Worm (Caenorhabditis elegans) whole organism, L4/young adult: ENCODE data around the gene fbxa-176.
"Not testable (repeated sequence)": the region's sequence is repeated elsewhere in the genome, so short reads cannot be mapped to it uniquely, and the experiment has no call there.

Experiments
- W03F9.2 ChIP-seq: fragments of 150-350 bp; optimal IDR thresholded peaks from 2 replicates; lab custom pipeline; 2014; ENCODE audit warnings: missing biosample characterization, missing genetic modification characterization
- dao-5 ChIP-seq: sonication (generic microtip); optimal IDR thresholded peaks from 2 replicates; lab custom pipeline; 2016; ENCODE audit warnings: missing genotype, missing genetic modification characterization, moderate library complexity, missing compliant biosample characterization
- him-1 ChIP-seq: sonication (generic microtip); optimal IDR thresholded peaks from 2 replicates; lab custom pipeline; 2016; ENCODE audit warnings: missing genotype, missing genetic modification reagents, missing genetic modification characterization, missing compliant biosample characterization

The fbxa-176 gene

ce11 chrV:17539289-17539688 is 10.2 kb upstream of the fbxa-176 start:
- TF ChIP-seq him-1 (tag; lab: Kevin White, UChicago), result no peak
- no peak for TF ChIP-seq W03F9.2
- TF ChIP-seq dao-5 (tag; lab: Kevin White, UChicago), result no peak

- TF ChIP-seq W03F9.2 (no peak), him-1 (tag; lab: Kevin White, UChicago) (no peak), dao-5 (tag; lab: Kevin White, UChicago) (no peak)
These were observed 9.2 kb upstream of the fbxa-176 start, which contains the start of gene srz-25 for ce11 chrV:17540295-17540694. Gene srz-25 (plus strand): TSS chrV:17540595.

- TF ChIP-seq dao-5 (tag; lab: Kevin White, UChicago) (no peak), W03F9.2 (no peak), him-1 (tag; lab: Kevin White, UChicago) (no peak)
These were observed 7.2 kb upstream of the fbxa-176 start for ce11 chrV:17542304-17542703.

- TF ChIP-seq him-1 (tag; lab: Kevin White, UChicago) (no peak), dao-5 (tag; lab: Kevin White, UChicago) (no peak), W03F9.2 (no peak)
These were observed 2.5 kb upstream of the fbxa-176 start for ce11 chrV:17546931-17547330.

ce11 chrV:17548635-17549034 is 840 bp upstream of the fbxa-176 start:
- TF ChIP-seq him-1 (tag; lab: Kevin White, UChicago) (no peak), dao-5 (tag; lab: Kevin White, UChicago) (no peak), W03F9.2 (no peak)

- no peak for TF ChIP-seq him-1 (tag; lab: Kevin White, UChicago)
- no peak for TF ChIP-seq dao-5 (tag; lab: Kevin White, UChicago)
- TF ChIP-seq W03F9.2, result no peak
These were observed 1.9 kb downstream of the fbxa-176 start for ce11 chrV:17551396-17551795.

- TF ChIP-seq dao-5 (tag; lab: Kevin White, UChicago) (no peak), him-1 (tag; lab: Kevin White, UChicago) (no peak), W03F9.2 (no peak)
These were observed 3.3 kb downstream of the fbxa-176 start, which contains the start of gene C38D9.8 for ce11 chrV:17552759-17553158. Gene C38D9.8 (minus strand): TSS chrV:17552859.

ce11 chrV:17558377-17558776 is 8.9 kb downstream of the fbxa-176 start, which contains the start of gene fbxa-174:
Gene fbxa-174 (minus strand): TSS chrV:17558477.
- no peak for TF ChIP-seq dao-5 (tag; lab: Kevin White, UChicago)
- no peak for TF ChIP-seq him-1 (tag; lab: Kevin White, UChicago)
- TF ChIP-seq W03F9.2, result no peak

- no peak for TF ChIP-seq him-1 (tag; lab: Kevin White, UChicago)
- TF ChIP-seq W03F9.2, result no peak
- TF ChIP-seq dao-5 (tag; lab: Kevin White, UChicago), result no peak
These were observed 9.5 kb downstream of the fbxa-176 start, which contains the start of gene fbxa-172 for ce11 chrV:17558946-17559345. Gene fbxa-172 (plus strand): TSS chrV:17559246.

ce11 chrV:17565903-17566302 is 16.4 kb downstream of the fbxa-176 start, which contains the start of gene fbxa-171:
Gene fbxa-171 (minus strand): TSS chrV:17566003.
- TF ChIP-seq dao-5 (tag; lab: Kevin White, UChicago) (no peak), him-1 (tag; lab: Kevin White, UChicago) (no peak), W03F9.2 (no peak)

- TF ChIP-seq W03F9.2 (no peak), him-1 (tag; lab: Kevin White, UChicago) (no peak), dao-5 (tag; lab: Kevin White, UChicago) (no peak)
These were observed 17.4 kb downstream of the fbxa-176 start, which contains the start of gene C38D9.2 for ce11 chrV:17566850-17567249. Gene C38D9.2 (plus strand): TSS chrV:17567150.

- TF ChIP-seq him-1 (tag; lab: Kevin White, UChicago), result no peak
- TF ChIP-seq W03F9.2, result no peak
- TF ChIP-seq dao-5 (tag; lab: Kevin White, UChicago), result no peak
These were observed 30.5 kb downstream of the fbxa-176 start for ce11 chrV:17580017-17580416.

- TF ChIP-seq him-1 (tag; lab: Kevin White, UChicago); dao-5 (tag; lab: Kevin White, UChicago); W03F9.2: not testable (repeated sequence)
These were observed 34.9 kb downstream of the fbxa-176 start, which contains the start of gene fbxa-133 for ce11 chrV:17584352-17584843. Gene fbxa-133 (plus strand): TSS chrV:17584793.

- TF ChIP-seq W03F9.2 (no peak), dao-5 (tag; lab: Kevin White, UChicago) (no peak), him-1 (tag; lab: Kevin White, UChicago) (no peak)
These were observed 46.2 kb downstream of the fbxa-176 start for ce11 chrV:17595691-17596090.

ce11 chrV:17598810-17599209 is 49.3 kb downstream of the fbxa-176 start, which contains the start of gene Y6G8.2:
Gene Y6G8.2 (minus strand): TSS chrV:17598956.
- TF ChIP-seq dao-5 (tag; lab: Kevin White, UChicago), result no peak
- no peak for TF ChIP-seq W03F9.2
- no peak for TF ChIP-seq him-1 (tag; lab: Kevin White, UChicago)
